Fruit fly (Drosophila melanogaster) whole organism, embryonic: ENCODE measurements around the gene CG2614.
A peak's percentile ranks its signal among the peaks of the same experiment; 100 is the strongest.

Experiments
- Asciz ChIP-seq: fragments of 200-800 bp; sonication (Bioruptor generic); optimal IDR thresholded peaks from 2 replicates; lab custom pipeline; 2017; ENCODE audit warnings: missing biosample characterization, mild to moderate bottlenecking, missing genetic modification characterization, missing genetic modification reagents
- Bdp1 ChIP-seq: fragments of 200-800 bp; sonication (Bioruptor generic); optimal IDR thresholded peaks from 3 replicates; lab custom pipeline; 2016; ENCODE audit warnings: missing biosample characterization, missing genetic modification characterization
- Blimp-1 ChIP-seq: fragments of 200-800 bp; sonication (Bioruptor generic); optimal IDR thresholded peaks from 3 replicates; lab custom pipeline; 2018; ENCODE audit warnings: missing biosample characterization, missing genetic modification characterization, mild to moderate bottlenecking, moderate library complexity, missing genetic modification reagents
- CG10462 ChIP-seq: fragments of 200-800 bp; sonication (Bioruptor generic); optimal IDR thresholded peaks from 2 replicates; lab custom pipeline; 2016; ENCODE audit warnings: missing biosample characterization, missing genetic modification characterization
- CG10959 ChIP-seq: fragments of 200-800 bp; sonication (Bioruptor generic); IDR thresholded peaks from 2 replicates; pipeline ENCODE4 v1.3.6; 2022; ENCODE audit warnings: missing biosample characterization, missing genetic modification characterization
- CG11093 ChIP-seq: fragments of 200-800 bp; sonication (Bioruptor generic); IDR thresholded peaks from 3 replicates; pipeline ENCODE4 v1.3.6; 2022; ENCODE audit warnings: missing biosample characterization, missing genetic modification characterization
- CG11504 ChIP-seq: fragments of 200-800 bp; sonication (Bioruptor generic); optimal IDR thresholded peaks from 3 replicates; lab custom pipeline; 2019; ENCODE audit warnings: missing biosample characterization, mild to moderate bottlenecking, missing genetic modification characterization, moderate library complexity
- CG12071 ChIP-seq: fragments of 200-800 bp; sonication (Bioruptor generic); optimal IDR thresholded peaks from 3 replicates; lab custom pipeline; 2018; ENCODE audit warnings: missing biosample characterization, mild to moderate bottlenecking, missing genetic modification characterization
- CG12219 ChIP-seq: fragments of 200-800 bp; sonication (Bioruptor generic); optimal IDR thresholded peaks from 3 replicates; lab custom pipeline; 2018; ENCODE audit warnings: missing biosample characterization, mild to moderate bottlenecking, missing genetic modification characterization
- CG13775 ChIP-seq: fragments of 200-800 bp; sonication (Bioruptor generic); optimal IDR thresholded peaks from 3 replicates; lab custom pipeline; 2017; ENCODE audit warnings: missing biosample characterization, mild to moderate bottlenecking, missing genetic modification characterization
- CG18619 ChIP-seq: fragments of 200-800 bp; sonication (Bioruptor generic); optimal IDR thresholded peaks from 3 replicates; lab custom pipeline; 2017; ENCODE audit warnings: missing biosample characterization, mild to moderate bottlenecking, missing genetic modification characterization
- CG31441 ChIP-seq: fragments of 200-800 bp; sonication (Bioruptor generic); IDR thresholded peaks from 2 replicates; pipeline ENCODE4 v1.3.6; 2022; ENCODE audit warnings: missing biosample characterization, missing genetic modification characterization
- CG34224 ChIP-seq: fragments of 200-800 bp; sonication (Bioruptor generic); IDR thresholded peaks from 3 replicates; pipeline ENCODE4 v1.3.6; 2022; ENCODE audit warnings: missing biosample characterization, missing genetic modification characterization; ENCODE audit not compliant: partially characterized antibody
- CG5245 ChIP-seq: fragments of 200-800 bp; sonication (Bioruptor generic); optimal IDR thresholded peaks from 3 replicates; lab custom pipeline; 2016; ENCODE audit warnings: missing biosample characterization, missing genetic modification characterization
- CG6683 ChIP-seq: fragments of 200-800 bp; sonication (Bioruptor generic); optimal IDR thresholded peaks from 2 replicates; lab custom pipeline; 2017; ENCODE audit warnings: missing biosample characterization, mild to moderate bottlenecking, missing genetic modification characterization, missing genetic modification reagents
- CG6765 ChIP-seq: fragments of 200-800 bp; sonication (Bioruptor generic); optimal IDR thresholded peaks from 3 replicates; lab custom pipeline; 2017; ENCODE audit warnings: missing biosample characterization, mild to moderate bottlenecking, missing genetic modification characterization
- CG7963 ChIP-seq: fragments of 200-800 bp; sonication (Bioruptor generic); IDR thresholded peaks from 3 replicates; pipeline ENCODE4 v1.3.6; 2022; ENCODE audit warnings: missing biosample characterization, missing genetic modification characterization; ENCODE audit not compliant: partially characterized antibody
- Chrac-16 ChIP-seq: fragments of 200-800 bp; sonication (Bioruptor generic); optimal IDR thresholded peaks from 3 replicates; lab custom pipeline; 2016; ENCODE audit warnings: missing biosample characterization, missing genetic modification characterization
- Dad ChIP-seq: fragments of 200-800 bp; sonication (Bioruptor generic); optimal IDR thresholded peaks from 3 replicates; lab custom pipeline; 2016; ENCODE audit warnings: missing biosample characterization, missing genetic modification characterization
- Dek ChIP-seq: fragments of 200-800 bp; sonication (Bioruptor generic); optimal IDR thresholded peaks from 3 replicates; lab custom pipeline; 2019; ENCODE audit warnings: missing biosample characterization, mild to moderate bottlenecking, missing genetic modification characterization, moderate library complexity
- E2f1 ChIP-seq: fragments of 200-800 bp; sonication (Bioruptor generic); IDR thresholded peaks from 2 replicates; pipeline ENCODE4 v1.3.6; 2022; ENCODE audit warnings: missing biosample characterization, missing genetic modification characterization
- HLH54F ChIP-seq: fragments of 200-800 bp; sonication (Bioruptor generic); optimal IDR thresholded peaks from 3 replicates; lab custom pipeline; 2016; ENCODE audit warnings: missing biosample characterization, missing genetic modification characterization
- Hr51 ChIP-seq, 2 experiments: fragments of 200-800 bp; sonication (Bioruptor generic); optimal IDR thresholded peaks; 2 replicates in 1 of 2; 3 replicates in 1 of 2; lab custom pipeline; 2016 to 2018; ENCODE audit warnings: missing biosample characterization in 2 of 2, missing genetic modification characterization in 2 of 2, mild to moderate bottlenecking in 1 of 2, moderate library complexity in 1 of 2
- NfI ChIP-seq: fragments of 200-800 bp; sonication (Bioruptor generic); optimal IDR thresholded peaks from 3 replicates; lab custom pipeline; 2018; ENCODE audit warnings: missing biosample characterization, mild to moderate bottlenecking, missing genetic modification characterization, moderate library complexity
- PHDP ChIP-seq: fragments of 200-800 bp; sonication (Bioruptor generic); optimal IDR thresholded peaks from 3 replicates; lab custom pipeline; 2018; ENCODE audit warnings: missing biosample characterization, mild to moderate bottlenecking, missing genetic modification characterization, moderate library complexity
- Usf ChIP-seq: fragments of 200-800 bp; sonication (Bioruptor generic); optimal IDR thresholded peaks from 2 replicates; lab custom pipeline; 2017; ENCODE audit warnings: missing genotype, missing biosample characterization, missing genetic modification characterization
- YL-1 ChIP-seq: fragments of 200-800 bp; sonication (Bioruptor generic); optimal IDR thresholded peaks from 3 replicates; lab custom pipeline; 2017; ENCODE audit warnings: missing biosample characterization, mild to moderate bottlenecking, missing genetic modification characterization
- ato ChIP-seq: fragments of 200-800 bp; sonication (Bioruptor generic); IDR thresholded peaks from 2 replicates; pipeline ENCODE4 v1.3.6; 2022; ENCODE audit warnings: missing biosample characterization, missing genetic modification characterization; ENCODE audit not compliant: partially characterized antibody
- bcd ChIP-seq: fragments of 200-800 bp; sonication (Bioruptor generic); optimal IDR thresholded peaks from 2 replicates; lab custom pipeline; 2017; ENCODE audit warnings: missing biosample characterization, mild to moderate bottlenecking, missing genetic modification characterization
- btn ChIP-seq: fragments of 200-800 bp; sonication (Bioruptor generic); optimal IDR thresholded peaks from 2 replicates; lab custom pipeline; 2016; ENCODE audit warnings: missing biosample characterization, missing genetic modification characterization
- cad ChIP-seq: fragments of >200 bp; optimal IDR thresholded peaks from 2 replicates; lab custom pipeline; 2017; ENCODE audit warnings: missing biosample characterization, missing genetic modification characterization
- corto ChIP-seq: fragments of 200-800 bp; sonication (Bioruptor generic); optimal IDR thresholded peaks from 2 replicates; lab custom pipeline; 2016; ENCODE audit warnings: missing biosample characterization, mild to moderate bottlenecking, missing genetic modification characterization, moderate library complexity
- dmrt99B ChIP-seq: fragments of 200-800 bp; sonication (Bioruptor generic); optimal IDR thresholded peaks from 2 replicates; lab custom pipeline; 2018; ENCODE audit warnings: missing biosample characterization, mild to moderate bottlenecking, missing genetic modification characterization, moderate library complexity
- fd3F ChIP-seq: fragments of 200-800 bp; sonication (Bioruptor generic); optimal IDR thresholded peaks from 2 replicates; lab custom pipeline; 2018; ENCODE audit warnings: missing biosample characterization, mild to moderate bottlenecking, missing genetic modification characterization, moderate library complexity
- gce ChIP-seq: fragments of 200-800 bp; sonication (Bioruptor generic); IDR thresholded peaks from 3 replicates; pipeline ENCODE4 v1.3.6; 2022; ENCODE audit warnings: missing biosample characterization, missing genetic modification characterization
- ham ChIP-seq: fragments of 200-800 bp; sonication (Bioruptor generic); IDR thresholded peaks from 2 replicates; pipeline ENCODE4 v1.3.6; 2022; ENCODE audit warnings: missing biosample characterization, missing genetic modification characterization
- lola ChIP-seq, 3 experiments: fragments of >200 bp in 2 of 3; fragments of 200-800 bp in 1 of 3; sonication (Bioruptor generic) in 1 of 3; optimal IDR thresholded peaks; 2 replicates each; lab custom pipeline; 2017 to 2019; ENCODE audit warnings: missing biosample characterization in 3 of 3, missing genetic modification characterization in 3 of 3, mild to moderate bottlenecking in 1 of 3, moderate library complexity in 1 of 3
- lov ChIP-seq, 2 experiments: fragments of 200-800 bp in 1 of 2; fragments of >200 bp in 1 of 2; sonication (Bioruptor generic) in 1 of 2; IDR thresholded peaks in 1 of 2; optimal IDR thresholded peaks in 1 of 2; 2 replicates in 1 of 2; 3 replicates in 1 of 2; pipeline versions ENCODE4 v1.3.6 to Lab custom; 2017 to 2022; ENCODE audit warnings: missing biosample characterization in 1 of 2, missing genetic modification characterization in 1 of 2
- odd ChIP-seq: fragments of 200-800 bp; sonication (Bioruptor generic); optimal IDR thresholded peaks from 2 replicates; lab custom pipeline; 2017; ENCODE audit warnings: missing biosample characterization, mild to moderate bottlenecking, missing genetic modification characterization
- p53 ChIP-seq: fragments of 200-800 bp; sonication (Bioruptor generic); optimal IDR thresholded peaks from 2 replicates; lab custom pipeline; 2016; ENCODE audit warnings: missing biosample characterization, missing genetic modification characterization
- ranshi ChIP-seq: fragments of 200-800 bp; sonication (Bioruptor generic); IDR thresholded peaks from 2 replicates; pipeline ENCODE4 v1.3.6; 2022; ENCODE audit warnings: missing biosample characterization, missing genetic modification characterization
- repo ChIP-seq: fragments of 200-800 bp; sonication (Bioruptor generic); optimal IDR thresholded peaks from 2 replicates; lab custom pipeline; 2016; ENCODE audit warnings: missing biosample characterization, missing genetic modification characterization
- slbo ChIP-seq: fragments of 200-800 bp; sonication (Bioruptor generic); IDR thresholded peaks from 2 replicates; pipeline ENCODE4 v1.3.6; 2022; ENCODE audit warnings: missing biosample characterization, missing genetic modification characterization
- slp2 ChIP-seq: fragments of 200-800 bp; sonication (Bioruptor generic); optimal IDR thresholded peaks from 2 replicates; lab custom pipeline; 2016; ENCODE audit warnings: missing biosample characterization, missing genetic modification characterization
- sna ChIP-seq: fragments of 200-800 bp; sonication (Bioruptor generic); IDR thresholded peaks from 2 replicates; pipeline ENCODE4 v1.3.6; 2022; ENCODE audit warnings: missing biosample characterization, missing genetic modification characterization; ENCODE audit not compliant: partially characterized antibody
- tin ChIP-seq: fragments of 200-800 bp; sonication (Bioruptor generic); optimal IDR thresholded peaks from 3 replicates; lab custom pipeline; 2016; ENCODE audit warnings: missing biosample characterization, missing genetic modification characterization
- twi ChIP-seq: fragments of 200-800 bp; optimal IDR thresholded peaks from 2 replicates; lab custom pipeline; 2019; ENCODE audit warnings: missing biosample characterization, mild to moderate bottlenecking, missing genetic modification characterization, moderate library complexity
- tx ChIP-seq: fragments of 200-800 bp; sonication (Bioruptor generic); optimal IDR thresholded peaks from 2 replicates; lab custom pipeline; 2016; ENCODE audit warnings: missing biosample characterization, missing genetic modification characterization
- wdn ChIP-seq: fragments of 200-800 bp; sonication (Bioruptor generic); IDR thresholded peaks from 2 replicates; pipeline ENCODE4 v1.3.6; 2022; ENCODE audit warnings: missing biosample characterization, missing genetic modification characterization
- z ChIP-seq: fragments of 200-800 bp; sonication (Bioruptor generic); IDR thresholded peaks from 3 replicates; pipeline ENCODE4 v1.3.6; 2022; ENCODE audit warnings: missing biosample characterization, missing genetic modification characterization

Gene CG2614

dm6 chr2L:20638413-20638812, 17.8 kb upstream of the CG2614 start (continued):
- TF ChIP-seq gce (GFP tag; lab: Robert Waterston, UW) (no peak), tin (no peak), bcd (GFP tag; lab: Kevin White, UChicago) (peak; percentile 16), twi (tag; lab: Kevin White, UChicago) (no peak), YL-1 (GFP tag; lab: Kevin White, UChicago) (peak; percentile 29), CG12071 (GFP tag; lab: Kevin White, UChicago) (no peak), Bdp1 (no peak), sna (no peak), p53 (GFP tag; lab: Kevin White, UChicago) (no peak), btn (GFP tag; lab: Kevin White, UChicago) (no peak), Chrac-16 (no peak), wdn (no peak), cad (no peak), CG10959 (GFP tag; lab: Robert Waterston, UW) (no peak), lov (optimal IDR thresholded peaks at IDR 0.05; lab: Kevin White, UChicago) (no peak), lov (GFP tag; IDR thresholded peaks at IDR 0.05; lab: Robert Waterston, UW) (peak; percentile 17; the same call in 1 of the 3 replicates), CG34224 (GFP tag; lab: Robert Waterston, UW) (peak; percentile 45; the same call in 1 of the 3 replicates), PHDP (tag; lab: Kevin White, UChicago) (no peak), CG13775 (GFP tag; lab: Kevin White, UChicago) (no peak), ato (GFP tag; lab: Robert Waterston, UW) (0 out of 2 replicates have a peak, but pooled peaks have one; percentile 15), CG6765 (GFP tag; lab: Kevin White, UChicago) (no peak), z (no peak), CG18619 (GFP tag; lab: Kevin White, UChicago) (no peak), ham (GFP tag; lab: Robert Waterston, UW) (no peak), odd (GFP tag; lab: Kevin White, UChicago) (no peak), lola (GFP tag; optimal IDR thresholded peaks at IDR 0.05; lab: Kevin White, UChicago) (no peak), fd3F (no peak), slp2 (GFP tag; lab: Kevin White, UChicago) (no peak), Blimp-1 (GFP tag; lab: Kevin White, UChicago) (no peak), Dek (tag; lab: Kevin White, UChicago) (no peak), CG12219 (GFP tag; lab: Kevin White, UChicago) (no peak), CG11093 (GFP tag; lab: Robert Waterston, UW) (no peak), Asciz (GFP tag; lab: Kevin White, UChicago) (no peak), ranshi (GFP tag; lab: Robert Waterston, UW) (no peak), CG31441 (GFP tag; lab: Robert Waterston, UW) (peak; percentile 29; the same call in 1 of the 2 replicates), repo (GFP tag; lab: Kevin White, UChicago) (no peak), CG10462 (GFP tag; lab: Kevin White, UChicago) (no peak), CG5245 (GFP tag; lab: Kevin White, UChicago) (no peak), slbo (no peak; the same call in 1 of the 2 replicates), CG7963 (GFP tag; lab: Robert Waterston, UW) (peak; percentile 41; the same call in 1 of the 3 replicates), tx (no peak), CG11504 (tag; lab: Kevin White, UChicago) (peak; percentile 35), dmrt99B (no peak), HLH54F (no peak), E2f1 (GFP tag; lab: Robert Waterston, UW) (no peak), Usf (GFP tag; lab: Kevin White, UChicago) (no peak), CG6683 (GFP tag; lab: Kevin White, UChicago) (no peak), NfI (no peak), Dad (GFP tag; lab: Kevin White, UChicago) (no peak), Hr51 (GFP tag; optimal IDR thresholded peaks at IDR 0.05; lab: Kevin White, UChicago) (no peak), corto (GFP tag; lab: Kevin White, UChicago) (no peak)
